Worm (Caenorhabditis elegans) whole organism, L3 larva: Measurements from ENCODE around the gene F55B12.10.

Experiments used
- R02D3.7 ChIP-seq: fragments of 150-350 bp; optimal IDR thresholded peaks from 2 replicates; lab custom pipeline; 2014; ENCODE audit warnings: missing biosample characterization, missing genetic modification characterization
- ZK546.5 ChIP-seq: sonication (generic microtip); optimal IDR thresholded peaks from 2 replicates; lab custom pipeline; 2017; ENCODE audit warnings: missing biosample characterization, missing genetic modification characterization
- aly-2 ChIP-seq: fragments of 150-350 bp; optimal IDR thresholded peaks from 2 replicates; lab custom pipeline; 2014; ENCODE audit warnings: missing biosample characterization, missing genetic modification characterization
- ama-1 ChIP-seq: fragments of 150-350 bp; optimal IDR thresholded peaks from 2 replicates; lab custom pipeline; 2018
- ceh-82 ChIP-seq: fragments of 150-350 bp; optimal IDR thresholded peaks from 2 replicates; lab custom pipeline; 2014; ENCODE audit warnings: missing biosample characterization, missing genetic modification characterization
- ceh-9 ChIP-seq: sonication (generic microtip); optimal IDR thresholded peaks from 2 replicates; lab custom pipeline; 2018; ENCODE audit warnings: missing biosample characterization, missing genetic modification characterization
- daf-12 ChIP-seq: fragments of 150-350 bp; optimal IDR thresholded peaks from 2 replicates; lab custom pipeline; 2014; ENCODE audit warnings: missing biosample characterization, missing genetic modification reagents, missing genetic modification characterization
- egl-27 ChIP-seq: sonication (generic microtip); optimal IDR thresholded peaks from 4 replicates; lab custom pipeline; 2017; ENCODE audit warnings: missing biosample characterization, missing genetic modification reagents, missing genetic modification characterization
- egl-5 ChIP-seq: fragments of 150-350 bp; optimal IDR thresholded peaks from 2 replicates; lab custom pipeline; 2017; ENCODE audit warnings: missing biosample characterization, missing genetic modification reagents, missing genetic modification characterization, inconsistent platforms
- elt-1 ChIP-seq: fragments of 150-350 bp; optimal IDR thresholded peaks from 2 replicates; lab custom pipeline; 2014; ENCODE audit warnings: missing biosample characterization, missing genetic modification characterization
- elt-2 ChIP-seq: sonication (generic microtip); optimal IDR thresholded peaks from 2 replicates; lab custom pipeline; 2016; ENCODE audit warnings: missing genetic modification reagents, mild to moderate bottlenecking, missing genetic modification characterization, missing compliant biosample characterization
- elt-3 ChIP-seq, 3 experiments: fragments of 150-350 bp in 1 of 3; sonication (generic microtip) in 2 of 3; optimal IDR thresholded peaks; 2 replicates in 2 of 3; 4 replicates in 1 of 3; lab custom pipeline; 2014 to 2017; ENCODE audit warnings: missing biosample characterization in 3 of 3, missing genetic modification characterization in 3 of 3
- eor-1 ChIP-seq, 2 experiments: fragments of 150-350 bp; optimal IDR thresholded peaks; 2 replicates each; lab custom pipeline; 2014 to 2018; ENCODE audit warnings: missing biosample characterization in 2 of 2, missing genetic modification characterization in 2 of 2
- fkh-2 ChIP-seq: fragments of 150-350 bp; optimal IDR thresholded peaks from 2 replicates; lab custom pipeline; 2014; ENCODE audit warnings: missing biosample characterization, missing genetic modification reagents, missing genetic modification characterization
- fos-1 ChIP-seq: fragments of 150-350 bp; optimal IDR thresholded peaks from 2 replicates; lab custom pipeline; 2014; ENCODE audit warnings: missing biosample characterization, missing genetic modification characterization
- hmg-11 ChIP-seq: sonication (generic microtip); optimal IDR thresholded peaks from 2 replicates; lab custom pipeline; 2016; ENCODE audit warnings: missing genetic modification characterization, missing compliant biosample characterization
- jun-1 ChIP-seq: fragments of 150-350 bp; optimal IDR thresholded peaks from 2 replicates; lab custom pipeline; 2014; ENCODE audit warnings: missing biosample characterization, missing genetic modification reagents, missing genetic modification characterization
- lin-15B ChIP-seq: fragments of 150-350 bp; optimal IDR thresholded peaks from 2 replicates; lab custom pipeline; 2014; ENCODE audit warnings: missing biosample characterization, missing genetic modification characterization
- lin-39 ChIP-seq: fragments of 150-350 bp; optimal IDR thresholded peaks from 2 replicates; lab custom pipeline; 2018; ENCODE audit warnings: missing biosample characterization, missing genetic modification reagents, missing genetic modification characterization
- lsy-12 ChIP-seq: sonication (generic microtip); optimal IDR thresholded peaks from 2 replicates; lab custom pipeline; 2016; ENCODE audit warnings: mild to moderate bottlenecking, missing genetic modification characterization, missing compliant biosample characterization
- nfya-1 ChIP-seq: sonication (generic microtip); optimal IDR thresholded peaks from 2 replicates; lab custom pipeline; 2017; ENCODE audit warnings: missing genetic modification characterization, mild to moderate bottlenecking, missing compliant biosample characterization, antibody characterized with exemption, moderate library complexity; ENCODE audit not compliant: insufficient read depth
- nhr-11 ChIP-seq: fragments of 150-350 bp; optimal IDR thresholded peaks from 2 replicates; lab custom pipeline; 2014; ENCODE audit warnings: missing biosample characterization, missing genetic modification characterization
- nhr-23 ChIP-seq: fragments of 150-350 bp; optimal IDR thresholded peaks from 2 replicates; lab custom pipeline; 2014; ENCODE audit warnings: missing biosample characterization, missing genetic modification reagents, missing genetic modification characterization
- nhr-237 ChIP-seq: fragments of 150-350 bp; optimal IDR thresholded peaks from 2 replicates; lab custom pipeline; 2014; ENCODE audit warnings: missing biosample characterization, missing genetic modification characterization
- nhr-25 ChIP-seq: sonication (generic microtip); optimal IDR thresholded peaks from 2 replicates; lab custom pipeline; 2017; ENCODE audit warnings: missing biosample characterization, missing genetic modification characterization
- nhr-28 ChIP-seq: fragments of 150-350 bp; optimal IDR thresholded peaks from 2 replicates; lab custom pipeline; 2014; ENCODE audit warnings: missing biosample characterization, missing genetic modification characterization
- nhr-43 ChIP-seq: sonication (generic microtip); optimal IDR thresholded peaks from 2 replicates; lab custom pipeline; 2016; ENCODE audit warnings: mild to moderate bottlenecking, missing genetic modification characterization, missing compliant biosample characterization; ENCODE audit not compliant: poor library complexity, severe bottlenecking
- nhr-67 ChIP-seq: fragments of 150-350 bp; optimal IDR thresholded peaks from 2 replicates; lab custom pipeline; 2014; ENCODE audit warnings: missing biosample characterization, missing genetic modification characterization
- nhr-76 ChIP-seq: fragments of 150-350 bp; sonication (generic microtip); optimal IDR thresholded peaks from 5 replicates; lab custom pipeline; 2014; ENCODE audit warnings: missing biosample characterization, missing genetic modification characterization
- nhr-77 ChIP-seq: fragments of 150-350 bp; optimal IDR thresholded peaks from 2 replicates; lab custom pipeline; 2014; ENCODE audit warnings: missing biosample characterization, missing genetic modification characterization
- pqm-1 ChIP-seq: fragments of 150-350 bp; optimal IDR thresholded peaks from 2 replicates; lab custom pipeline; 2017; ENCODE audit warnings: missing biosample characterization, missing genetic modification characterization, inconsistent platforms
- sea-2 ChIP-seq: fragments of 150-350 bp; sonication (generic microtip); optimal IDR thresholded peaks from 4 replicates; lab custom pipeline; 2014; ENCODE audit warnings: missing biosample characterization, missing genetic modification reagents, missing genetic modification characterization
- snpc-4 ChIP-seq: fragments of 150-350 bp; optimal IDR thresholded peaks from 2 replicates; lab custom pipeline; 2014; ENCODE audit warnings: missing biosample characterization, missing genetic modification characterization
- tbx-2 ChIP-seq: sonication (generic microtip); optimal IDR thresholded peaks from 2 replicates; lab custom pipeline; 2016; ENCODE audit warnings: mild to moderate bottlenecking, missing genetic modification characterization, missing compliant biosample characterization
- unc-39 ChIP-seq: sonication (generic microtip); optimal IDR thresholded peaks from 4 replicates; lab custom pipeline; 2017; ENCODE audit warnings: missing biosample characterization, missing genetic modification characterization
- unc-62 ChIP-seq: fragments of 150-350 bp; sonication (generic microtip); optimal IDR thresholded peaks from 4 replicates; lab custom pipeline; 2014; ENCODE audit warnings: missing biosample characterization, missing genetic modification reagents, missing genetic modification characterization
- zag-1 ChIP-seq: fragments of 150-350 bp; optimal IDR thresholded peaks from 2 replicates; lab custom pipeline; 2014; ENCODE audit warnings: missing biosample characterization, missing genetic modification characterization
- ztf-4 ChIP-seq: fragments of 150-350 bp; optimal IDR thresholded peaks from 2 replicates; lab custom pipeline; 2014; ENCODE audit warnings: missing biosample characterization, missing genetic modification characterization

F55B12.10 gene

DNA sequence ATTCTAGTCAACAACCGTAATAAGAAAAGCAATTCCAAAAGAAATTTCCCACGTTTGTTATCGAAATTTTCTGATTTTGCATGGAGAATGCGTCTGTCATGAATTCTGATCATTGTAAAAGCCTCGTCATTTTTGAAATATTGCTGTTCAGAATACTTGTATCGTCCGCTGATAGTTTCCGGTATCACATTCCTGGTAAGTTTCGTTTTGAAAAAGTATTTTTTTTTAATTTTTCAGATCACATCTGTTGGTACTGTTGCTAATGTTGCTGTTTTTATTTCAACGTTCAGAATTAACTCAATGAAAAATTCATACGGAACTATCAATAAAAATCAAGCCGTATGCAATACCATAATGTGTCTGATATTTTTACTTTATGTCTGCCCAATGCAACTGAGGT is 1.4 kb downstream of the F55B12.10 start, which contains the start of gene srx-17:
Gene srx-17 (plus strand): TSS at position 301 of the 400 bp plus-strand sequence.
- TF ChIP-seq tbx-2 (tag; lab: Kevin White, UChicago) (no peak), nhr-77 (tag; lab: Kevin White, UChicago) (no peak), nhr-25 (no peak), jun-1 (tag; lab: Kevin White, UChicago) (no peak), nhr-28 (no peak), ztf-4 (tag; lab: Kevin White, UChicago) (no peak), R02D3.7 (tag; lab: Kevin White, UChicago) (no peak), elt-2 (no peak), nhr-11 (tag; lab: Kevin White, UChicago) (no peak), ceh-82 (no peak), ZK546.5 (tag; lab: Kevin White, UChicago) (no peak), ama-1 (no peak), elt-3 (tag; optimal IDR thresholded peaks at IDR 0.05; lab: Kevin White, UChicago) (no peak), unc-62 (GFP tag; lab: Kevin White, UChicago) (no peak), nfya-1 (tag; lab: Kevin White, UChicago) (no peak), hmg-11 (tag; lab: Kevin White, UChicago) (no peak), zag-1 (tag; lab: Kevin White, UChicago) (no peak), unc-39 (tag; lab: Kevin White, UChicago) (no peak), snpc-4 (tag; lab: Kevin White, UChicago) (no peak), aly-2 (no peak)

DNA sequence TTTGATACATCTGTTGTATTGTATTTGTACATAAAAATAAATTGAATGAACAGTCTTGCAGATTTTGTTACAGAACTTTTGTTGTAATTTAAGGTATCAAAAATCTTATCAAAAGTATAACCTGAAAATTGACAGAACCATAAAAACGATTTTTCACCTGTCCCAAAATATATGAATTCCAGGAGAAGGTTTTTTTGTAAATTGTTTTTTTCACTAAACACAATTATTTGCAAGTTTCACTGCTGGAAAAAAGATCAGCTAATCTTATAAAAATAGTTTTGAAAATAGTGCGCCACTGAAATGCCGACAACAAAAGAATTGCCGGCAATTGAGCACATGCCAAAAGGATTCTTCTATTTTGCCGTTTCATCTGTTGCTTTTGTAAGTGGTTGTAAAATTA is 3.6 kb downstream of the F55B12.10 start, which contains the start of gene srx-130:
Gene srx-130 (plus strand): TSS at position 301 of the 400 bp plus-strand sequence.
- no peak for TF ChIP-seq nhr-11 (tag; lab: Kevin White, UChicago)
- no peak for TF ChIP-seq egl-5 (tag; lab: Kevin White, UChicago)

DNA sequence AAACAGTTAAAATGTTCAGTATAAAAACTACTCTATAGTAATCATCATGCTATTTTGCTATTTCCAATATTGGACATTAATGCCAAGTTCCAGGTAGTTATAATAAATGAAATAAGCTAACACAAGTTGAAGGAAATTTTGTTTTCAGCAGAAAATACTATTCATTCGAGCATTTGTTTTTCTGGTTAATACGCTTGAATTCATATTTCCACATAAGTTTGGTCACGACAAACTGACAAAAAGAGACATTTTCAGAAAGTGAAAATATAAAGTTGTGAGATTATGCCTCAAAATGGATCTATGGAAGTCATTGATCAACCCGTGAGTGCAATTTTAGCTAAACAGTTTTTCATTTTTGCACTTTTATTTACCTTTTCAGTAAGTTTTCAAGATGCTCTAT is 5.6 kb downstream of the F55B12.10 start, which contains the start of gene srx-131:
Gene srx-131 (plus strand): TSS at position 301 of the 400 bp plus-strand sequence.
- TF ChIP-seq fkh-2 (tag; lab: Kevin White, UChicago), result no peak
- TF ChIP-seq lsy-12 (tag; lab: Kevin White, UChicago), result no peak
- TF ChIP-seq lin-15B (tag; lab: Kevin White, UChicago), result no peak
- TF ChIP-seq nhr-237 (tag; lab: Kevin White, UChicago), result no peak
- TF ChIP-seq fos-1 (tag; lab: Kevin White, UChicago), result no peak
- TF ChIP-seq ceh-9 (tag; lab: Kevin White, UChicago), result no peak
- no peak for TF ChIP-seq jun-1 (tag; lab: Kevin White, UChicago)
- no peak for TF ChIP-seq eor-1 (tag; optimal IDR thresholded peaks at IDR 0.05; lab: Kevin White, UChicago)
- TF ChIP-seq nhr-43, result no peak
- TF ChIP-seq R02D3.7 (tag; lab: Kevin White, UChicago), result no peak
- TF ChIP-seq aly-2, result no peak
- TF ChIP-seq nhr-25, result no peak
- no peak for TF ChIP-seq nhr-11 (tag; lab: Kevin White, UChicago)
- TF ChIP-seq nhr-28, result no peak
- no peak for TF ChIP-seq egl-27
- TF ChIP-seq elt-3 (tag; optimal IDR thresholded peaks at IDR 0.05; lab: Kevin White, UChicago), result no peak

DNA sequence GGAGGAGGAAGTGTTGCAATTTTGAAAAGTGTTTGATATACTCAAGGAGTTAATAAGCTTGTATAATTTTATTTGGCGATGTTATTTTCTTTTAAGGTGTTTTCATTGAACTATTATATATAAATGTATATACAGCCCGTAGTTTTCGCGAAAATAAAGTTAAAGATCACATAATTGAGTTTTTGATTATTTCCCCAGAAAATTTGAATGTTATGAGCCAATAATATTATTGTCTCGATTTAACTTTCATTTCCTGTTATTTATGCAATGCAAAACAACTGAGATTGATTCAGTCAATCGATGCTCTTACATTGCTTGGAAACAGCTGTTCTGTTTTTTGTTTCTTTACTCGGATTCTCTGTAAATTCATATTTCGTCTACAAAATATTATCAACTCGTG is 8.8 kb downstream of the F55B12.10 start, which contains the start of gene srx-133:
Gene srx-133 (plus strand): TSS at position 301 of the 400 bp plus-strand sequence.
- TF ChIP-seq ZK546.5 (tag; lab: Kevin White, UChicago), result no peak
- no peak for TF ChIP-seq fkh-2 (tag; lab: Kevin White, UChicago)
- TF ChIP-seq lsy-12 (tag; lab: Kevin White, UChicago), result no peak
- TF ChIP-seq elt-1 (tag; lab: Kevin White, UChicago), result no peak
- no peak for TF ChIP-seq pqm-1
- TF ChIP-seq nhr-43, result no peak
- no peak for TF ChIP-seq lin-39 (tag; lab: Kevin White, UChicago)
- no peak for TF ChIP-seq nhr-77 (tag; lab: Kevin White, UChicago)
- no peak for TF ChIP-seq jun-1 (tag; lab: Kevin White, UChicago)
- TF ChIP-seq nhr-23 (tag; lab: Kevin White, UChicago), result no peak

DNA sequence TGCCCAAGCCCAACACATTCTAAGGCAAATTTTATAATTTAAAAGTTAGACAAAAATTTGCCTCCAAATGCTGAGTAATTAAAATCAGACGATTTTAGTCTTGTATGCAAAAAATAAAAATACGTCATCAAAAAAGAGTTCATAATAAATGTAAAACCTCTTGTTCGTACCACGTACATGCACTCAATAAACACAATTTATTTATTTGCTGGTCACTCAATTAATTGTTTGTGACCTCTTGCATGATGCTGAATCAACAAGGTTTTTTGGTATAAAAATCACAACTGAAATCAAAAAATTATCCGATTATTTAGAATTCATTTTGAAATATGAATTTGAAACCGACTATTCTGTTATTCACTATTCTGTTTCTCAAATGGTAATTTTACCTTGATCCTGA is 10.6 kb downstream of the F55B12.10 start, which contains the start of gene hpx-2:
Gene hpx-2 (plus strand): TSS at position 301 of the 400 bp plus-strand sequence.
- TF ChIP-seq nhr-28 (no peak), daf-12 (no peak), unc-62 (GFP tag; lab: Kevin White, UChicago) (no peak), nhr-237 (tag; lab: Kevin White, UChicago) (no peak), sea-2 (no peak), egl-27 (no peak), ztf-4 (tag; lab: Kevin White, UChicago) (no peak), fos-1 (tag; lab: Kevin White, UChicago) (no peak), ceh-82 (no peak), elt-2 (no peak), tbx-2 (tag; lab: Kevin White, UChicago) (no peak), hmg-11 (tag; lab: Kevin White, UChicago) (no peak), ama-1 (no peak), nfya-1 (tag; lab: Kevin White, UChicago) (no peak), lsy-12 (tag; lab: Kevin White, UChicago) (no peak), aly-2 (no peak), R02D3.7 (tag; lab: Kevin White, UChicago) (no peak), nhr-76 (tag; lab: Kevin White, UChicago) (no peak), nhr-67 (tag; lab: Kevin White, UChicago) (no peak)
